Fruit fly (Drosophila melanogaster): Measurements from ENCODE around the gene CG31988.
A peak's percentile ranks its signal among the peaks of the same experiment; 100 is the strongest.

Gene CG31988

dm6 chr2L:21179217-21179520, 23.4 kb downstream of the CG31988 start:
- TF ChIP-seq dmrt93B (GFP tag; optimal IDR thresholded peaks at IDR 0.05) (no peak), Rel (GFP tag; optimal IDR thresholded peaks at IDR 0.05) (no peak), Rel (tag; optimal IDR thresholded peaks at IDR 0.05) (peak; percentile 67), HLH106 (tag; optimal IDR thresholded peaks at IDR 0.05) (no peak), Myc (optimal IDR thresholded peaks at IDR 0.05) (no peak), tai (GFP tag; optimal IDR thresholded peaks at IDR 0.05) (no peak), Hr83 (GFP tag; optimal IDR thresholded peaks at IDR 0.05; ENCODE audit: poor library complexity, severe bottlenecking) (no peak)

DNA sequence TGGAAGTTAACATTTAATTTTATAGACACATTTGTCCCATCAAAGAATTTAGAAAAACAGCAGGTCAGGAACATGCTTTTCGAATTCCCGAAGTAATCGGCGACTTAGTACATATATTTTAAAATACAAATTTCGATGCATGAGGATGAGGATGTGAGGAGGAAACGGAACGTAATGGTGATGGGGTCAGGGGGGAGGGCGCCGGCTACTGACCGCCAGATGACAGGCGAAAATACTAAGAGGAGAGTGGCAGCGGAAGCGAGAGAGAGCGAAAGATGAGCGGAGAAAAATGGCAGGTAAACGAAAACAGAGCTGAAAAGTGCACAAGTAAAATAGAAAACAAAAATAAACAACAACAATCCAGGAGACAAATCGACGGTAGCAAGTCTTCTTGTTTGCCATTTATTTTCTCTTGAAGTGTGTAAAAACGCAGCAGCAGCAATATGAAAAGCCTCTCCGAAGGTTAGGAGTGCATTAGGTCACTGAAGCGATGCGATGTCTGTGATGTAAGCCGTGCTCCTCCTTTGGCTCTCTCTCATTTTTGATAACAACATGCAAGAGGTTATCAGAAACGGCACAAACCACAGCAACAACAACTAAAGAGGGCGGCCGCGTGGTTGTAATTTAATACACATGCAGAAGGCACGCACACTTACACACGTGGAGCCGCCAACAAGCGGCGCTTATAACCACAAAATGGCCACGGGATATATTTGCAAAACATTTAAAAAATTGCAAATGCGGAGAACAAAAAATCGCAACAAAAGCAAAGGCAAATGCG, 24.0 kb downstream of the CG31988 start:
- peak; percentile 51 for TF ChIP-seq psq (GFP tag; optimal IDR thresholded peaks at IDR 0.05)
- TF ChIP-seq woc (GFP tag; optimal IDR thresholded peaks at IDR 0.05): no peak
- TF ChIP-seq Vsx2 (GFP tag; optimal IDR thresholded peaks at IDR 0.05; ENCODE audit: partially characterized antibody): peak; percentile 65

DNA sequence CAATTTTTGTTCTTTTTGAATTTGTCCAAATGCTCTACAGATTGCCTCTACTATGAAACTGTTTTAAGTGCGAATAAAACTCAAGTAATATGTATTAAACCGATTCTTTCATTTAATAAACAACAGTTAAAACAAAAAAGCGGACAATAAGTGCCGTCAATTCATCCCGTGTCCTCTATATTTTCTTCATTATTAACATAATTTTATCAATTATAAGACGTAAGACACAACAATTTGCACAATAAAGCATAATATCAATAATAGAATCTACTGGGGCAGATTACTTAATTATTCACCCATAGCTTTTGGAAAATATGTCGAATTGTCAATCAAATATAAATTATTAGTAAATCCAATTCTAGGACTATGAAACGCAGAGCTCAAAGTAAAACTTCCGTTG, 29.7 kb downstream of the CG31988 start, which contains the start of gene CG31627:
CG31627 (plus strand) TSS at position 301 of the 400 bp plus-strand sequence.
- TF ChIP-seq dmrt93B (GFP tag; optimal IDR thresholded peaks at IDR 0.05): no peak

DNA sequence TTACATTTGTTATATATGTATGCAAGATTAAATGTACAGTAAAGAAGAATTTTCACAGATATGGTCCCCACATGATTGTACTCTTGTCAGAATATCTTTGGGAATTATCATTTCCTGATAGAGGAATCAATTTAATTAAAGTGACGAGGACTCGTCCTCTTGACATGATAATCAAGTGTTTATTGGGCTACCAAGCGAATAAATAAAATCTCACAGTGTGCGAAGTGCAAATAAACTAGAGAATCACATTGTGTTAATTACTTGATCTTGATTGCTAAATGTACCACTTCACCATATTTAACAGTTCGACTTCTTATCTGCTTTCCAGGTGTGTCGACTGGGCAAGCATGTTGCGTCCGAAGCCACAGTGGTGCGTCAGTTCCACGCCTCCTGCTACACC, 32.7 kb downstream of the CG31988 start:
- TF ChIP-seq tai (GFP tag; optimal IDR thresholded peaks at IDR 0.05): no peak
- TF ChIP-seq psq (GFP tag; optimal IDR thresholded peaks at IDR 0.05): no peak
- TF ChIP-seq Hr78 (GFP tag; optimal IDR thresholded peaks at IDR 0.05): no peak
- TF ChIP-seq dmrt93B (GFP tag; optimal IDR thresholded peaks at IDR 0.05): no peak
- TF ChIP-seq HLH106 (tag; optimal IDR thresholded peaks at IDR 0.05): no peak
- TF ChIP-seq Sp1 (GFP tag; optimal IDR thresholded peaks at IDR 0.05): no peak
- no peak for TF ChIP-seq CG9705 (GFP tag; optimal IDR thresholded peaks at IDR 0.05)
- no peak for TF ChIP-seq Rel (GFP tag; optimal IDR thresholded peaks at IDR 0.05)
- no peak for TF ChIP-seq Rel (tag; optimal IDR thresholded peaks at IDR 0.05)
- no peak for TF ChIP-seq pan (optimal IDR thresholded peaks at IDR 0.05)
- no peak for TF ChIP-seq ey (GFP tag; optimal IDR thresholded peaks at IDR 0.05)
- TF ChIP-seq fru (GFP tag; optimal IDR thresholded peaks at IDR 0.05): no peak
- TF ChIP-seq sage (GFP tag; optimal IDR thresholded peaks at IDR 0.05): no peak
- TF ChIP-seq Vsx2 (GFP tag; optimal IDR thresholded peaks at IDR 0.05; ENCODE audit: partially characterized antibody): no peak
- no peak for TF ChIP-seq Dif (GFP tag; optimal IDR thresholded peaks at IDR 0.05; ENCODE audit: partially characterized antibody)
- no peak for TF ChIP-seq OdsH (GFP tag; optimal IDR thresholded peaks at IDR 0.05)
- TF ChIP-seq CG32264 (GFP tag; optimal IDR thresholded peaks at IDR 0.05): no peak
- TF ChIP-seq Jra (GFP tag; optimal IDR thresholded peaks at IDR 0.05): no peak
- no peak for TF ChIP-seq dsf (GFP tag; optimal IDR thresholded peaks at IDR 0.05; ENCODE audit: borderline replicate concordance)
- TF ChIP-seq jim (GFP tag; optimal IDR thresholded peaks at IDR 0.05): no peak

DNA sequence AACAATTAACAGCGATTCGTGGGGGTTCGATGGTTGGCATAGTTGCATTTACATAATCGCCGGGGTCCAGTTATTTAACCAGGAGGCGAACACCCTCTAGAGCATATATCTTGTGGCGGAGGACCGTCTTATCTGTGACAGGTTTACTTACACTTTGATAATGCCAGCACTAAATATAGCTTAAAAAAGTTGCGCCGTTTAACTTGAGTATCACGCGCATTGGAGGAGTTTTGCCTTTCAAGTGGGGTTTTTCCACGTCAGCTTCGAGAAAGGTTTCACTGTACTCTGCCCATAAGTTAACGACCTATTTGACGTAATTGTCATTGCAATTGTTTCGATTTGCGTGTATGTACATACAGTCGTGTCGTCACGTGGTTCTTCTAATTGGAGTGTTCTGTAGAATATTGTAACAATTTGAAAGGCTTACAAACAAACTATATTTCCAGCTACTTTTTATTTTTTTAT, 33.4 kb downstream of the CG31988 start:
- no peak for TF ChIP-seq Rel (GFP tag; optimal IDR thresholded peaks at IDR 0.05)
- peak; percentile 76 for TF ChIP-seq Rel (tag; optimal IDR thresholded peaks at IDR 0.05)
- no peak for TF ChIP-seq Mio (GFP tag; optimal IDR thresholded peaks at IDR 0.05)

DNA sequence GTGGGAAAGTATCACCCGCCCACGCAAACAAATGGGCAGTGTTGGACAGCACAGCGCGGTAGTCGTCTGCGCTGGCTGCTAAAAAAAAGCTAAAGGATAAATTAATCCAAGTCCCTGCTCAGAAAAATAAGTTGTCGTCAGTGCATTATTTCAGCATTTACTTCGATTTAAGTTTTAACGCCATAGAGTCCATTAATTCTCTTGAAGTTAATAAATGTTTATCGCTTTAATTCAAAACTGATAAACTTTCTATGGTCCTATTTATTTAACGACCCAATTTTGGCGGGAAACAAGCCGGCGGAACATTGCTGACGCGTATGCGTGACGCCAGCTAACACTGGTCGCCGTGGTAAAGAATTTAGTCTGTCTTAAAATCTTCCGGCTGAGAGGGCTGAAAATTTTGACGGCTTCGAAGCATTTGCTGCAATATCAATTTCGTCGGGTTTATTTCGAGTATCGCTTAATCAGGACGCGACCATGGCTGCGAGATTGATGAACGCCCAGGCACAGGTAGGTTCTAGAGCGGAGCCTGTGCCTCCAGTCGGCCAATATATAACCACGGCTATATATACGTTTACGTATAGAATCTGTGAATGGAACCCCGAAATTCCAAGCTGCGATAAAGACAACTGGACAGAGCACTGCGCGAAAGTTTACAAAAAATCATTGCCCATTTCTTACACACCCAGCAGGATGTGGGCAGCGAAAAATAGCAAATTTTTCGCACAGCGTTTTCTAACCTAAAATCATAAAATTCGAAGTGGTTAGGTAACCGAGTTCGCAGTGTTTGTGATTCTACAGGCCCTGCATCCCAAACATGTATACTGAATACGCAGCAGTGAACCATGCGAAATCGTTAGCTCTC, 34.1 kb downstream of the CG31988 start, which contains the start of the genes mAcon1, CG43345 and CG43346:
mAcon1 (plus strand) TSS at position 276 of the 865 bp plus-strand sequence.
CG43345 (minus strand) TSS at position 287 of the 865 bp plus-strand sequence.
CG43346 (minus strand) TSS at position 287 of the 865 bp plus-strand sequence.
- no peak for TF ChIP-seq Dif (GFP tag; optimal IDR thresholded peaks at IDR 0.05; ENCODE audit: partially characterized antibody)
- TF ChIP-seq ey (GFP tag; optimal IDR thresholded peaks at IDR 0.05): peak; percentile 84
- peak; percentile 84 for TF ChIP-seq rgr (GFP tag; optimal IDR thresholded peaks at IDR 0.05)
- TF ChIP-seq woc (GFP tag; optimal IDR thresholded peaks at IDR 0.05): peak; percentile 96
- no peak for TF ChIP-seq pan (optimal IDR thresholded peaks at IDR 0.05)
- TF ChIP-seq Hnf4 (GFP tag; optimal IDR thresholded peaks at IDR 0.05): peak; percentile 85
- TF ChIP-seq Hr83 (GFP tag; optimal IDR thresholded peaks at IDR 0.05; ENCODE audit: poor library complexity, severe bottlenecking): no peak
- TF ChIP-seq brk (GFP tag; optimal IDR thresholded peaks at IDR 0.05): no peak
- no peak for TF ChIP-seq Hr78 (GFP tag; optimal IDR thresholded peaks at IDR 0.05)
- peak; percentile 76 for TF ChIP-seq GATAd (GFP tag; optimal IDR thresholded peaks at IDR 0.05)
- no peak for TF ChIP-seq lola (GFP tag; optimal IDR thresholded peaks at IDR 0.05)
- TF ChIP-seq CrebA (GFP tag; optimal IDR thresholded peaks at IDR 0.05; ENCODE audit: borderline replicate concordance): no peak
- TF ChIP-seq foxo (GFP tag; optimal IDR thresholded peaks at IDR 0.05): peak in 1 of 2 experiments; percentile 89
- no peak for TF ChIP-seq usp (GFP tag; optimal IDR thresholded peaks at IDR 0.05)
- peak; percentile 91 for TF ChIP-seq br (GFP tag; optimal IDR thresholded peaks at IDR 0.05)
- peak; percentile 82 for TF ChIP-seq dmrt93B (GFP tag; optimal IDR thresholded peaks at IDR 0.05)
- no peak for TF ChIP-seq jim (GFP tag; optimal IDR thresholded peaks at IDR 0.05)
- no peak for TF ChIP-seq tai (GFP tag; optimal IDR thresholded peaks at IDR 0.05)
- peak; percentile 100 for TF ChIP-seq Myc (optimal IDR thresholded peaks at IDR 0.05)
- TF ChIP-seq Dfd (GFP tag; optimal IDR thresholded peaks at IDR 0.05): no peak
- TF ChIP-seq dl (GFP tag; optimal IDR thresholded peaks at IDR 0.05; ENCODE audit: insufficient read depth in 1 of 2, partially characterized antibody in 2 of 2): no peak
- peak; percentile 86 for TF ChIP-seq OdsH (GFP tag; optimal IDR thresholded peaks at IDR 0.05)
- TF ChIP-seq CG9705 (GFP tag; optimal IDR thresholded peaks at IDR 0.05): peak; percentile 89
- TF ChIP-seq sage (GFP tag; optimal IDR thresholded peaks at IDR 0.05): no peak
- TF ChIP-seq dsf (GFP tag; optimal IDR thresholded peaks at IDR 0.05; ENCODE audit: borderline replicate concordance): no peak

All from whole organism, wandering third instar larva.